Worm (Caenorhabditis elegans): ENCODE measurements around the gene nep-3.

- TF ChIP-seq tbx-2 (tag; optimal IDR thresholded peaks at IDR 0.05) (no peak), ama-1 (optimal IDR thresholded peaks at IDR 0.05) (no peak), npax-4 (tag; optimal IDR thresholded peaks at IDR 0.05) (no peak), pha-4 (tag; optimal IDR thresholded peaks at IDR 0.05) (no peak), K09A11.1 (tag; optimal IDR thresholded peaks at IDR 0.05; ENCODE audit: insufficient read depth) (no peak)
These were observed 31.1 kb upstream of the nep-3 start for ce11 chrII:3908135-3908534.
